Worm (Caenorhabditis elegans) whole organism, L4/young adult: ENCODE results near the gene pro-3.

Source experiments
- W03F9.2 ChIP-seq: fragments of 150-350 bp; optimal IDR thresholded peaks from 2 replicates; lab custom pipeline; 2014; ENCODE audit warnings: missing biosample characterization, missing genetic modification characterization
- dao-5 ChIP-seq: sonication (generic microtip); optimal IDR thresholded peaks from 2 replicates; lab custom pipeline; 2016; ENCODE audit warnings: missing genotype, missing genetic modification characterization, moderate library complexity, missing compliant biosample characterization
- him-1 ChIP-seq: sonication (generic microtip); optimal IDR thresholded peaks from 2 replicates; lab custom pipeline; 2016; ENCODE audit warnings: missing genotype, missing genetic modification reagents, missing genetic modification characterization, missing compliant biosample characterization

ce11 chrV:19158664-19159063 lies 40.5 kb upstream of the pro-3 start, which contains the start of gene Y39B6A.5:
- TF ChIP-seq dao-5 (tag; lab: Kevin White, UChicago) (no peak), him-1 (tag; lab: Kevin White, UChicago) (no peak), W03F9.2 (tag; lab: Kevin White, UChicago) (peak; percentile 47)
